Fruit fly (Drosophila melanogaster) whole organism, wandering third instar larva: ENCODE measurements around the gene CG31493.

Experiments used
- Abd-B ChIP-seq: fragments of >200 bp; optimal IDR thresholded peaks from 2 replicates; lab custom pipeline; 2017; ENCODE audit warnings: missing biosample characterization, missing genetic modification characterization
- CG9705 ChIP-seq: fragments of 200-800 bp; sonication (Bioruptor generic); optimal IDR thresholded peaks from 2 replicates; lab custom pipeline; 2018; ENCODE audit warnings: missing biosample characterization, mild to moderate bottlenecking, missing genetic modification characterization
- CrebA ChIP-seq: fragments of 200-800 bp; sonication (Bioruptor generic); optimal IDR thresholded peaks from 2 replicates; lab custom pipeline; 2016; ENCODE audit warnings: missing biosample characterization, mild to moderate bottlenecking, missing genetic modification characterization, borderline replicate concordance
- Dfd ChIP-seq: fragments of >200 bp; optimal IDR thresholded peaks from 2 replicates; lab custom pipeline; 2017; ENCODE audit warnings: missing biosample characterization, missing genetic modification characterization
- Dif ChIP-seq: fragments of 200-275, 200-300 bp; sonication (Bioruptor generic); optimal IDR thresholded peaks from 2 replicates; lab custom pipeline; 2018; ENCODE audit warnings: missing biosample characterization, missing genetic modification characterization; ENCODE audit not compliant: partially characterized antibody
- GATAd ChIP-seq: sonication (Bioruptor generic); optimal IDR thresholded peaks from 2 replicates; lab custom pipeline; 2016; ENCODE audit warnings: missing biosample characterization, missing genetic modification characterization
- HLH106 ChIP-seq: fragments of 200-800 bp; optimal IDR thresholded peaks from 3 replicates; lab custom pipeline; 2019; ENCODE audit warnings: missing biosample characterization, mild to moderate bottlenecking, missing genetic modification characterization, moderate library complexity
- Hnf4 ChIP-seq: fragments of 200-800 bp; sonication (Bioruptor generic); optimal IDR thresholded peaks from 2 replicates; lab custom pipeline; 2016; ENCODE audit warnings: missing biosample characterization, mild to moderate bottlenecking, missing genetic modification characterization
- Hr78 ChIP-seq: fragments of >200 bp; optimal IDR thresholded peaks from 2 replicates; lab custom pipeline; 2017; ENCODE audit warnings: missing biosample characterization, missing genetic modification characterization
- Hr83 ChIP-seq: fragments of 200-300 bp; sonication (Bioruptor generic); optimal IDR thresholded peaks from 2 replicates; lab custom pipeline; 2016; ENCODE audit warnings: missing biosample characterization, mild to moderate bottlenecking, missing genetic modification characterization, moderate library complexity; ENCODE audit not compliant: poor library complexity, severe bottlenecking
- Jra ChIP-seq: sonication (Bioruptor generic); optimal IDR thresholded peaks from 2 replicates; lab custom pipeline; 2016; ENCODE audit warnings: missing biosample characterization, missing genetic modification characterization
- Myc ChIP-seq: fragments of >200 bp; optimal IDR thresholded peaks from 2 replicates; lab custom pipeline; 2017
- N ChIP-seq: fragments of >200 bp; optimal IDR thresholded peaks from 2 replicates; lab custom pipeline; 2018; ENCODE audit warnings: missing biosample characterization, missing external identifiers, missing genetic modification characterization
- OdsH ChIP-seq: fragments of 200-800 bp; sonication (Bioruptor generic); optimal IDR thresholded peaks from 2 replicates; lab custom pipeline; 2016; ENCODE audit warnings: missing biosample characterization, mild to moderate bottlenecking, missing genetic modification characterization
- Rel ChIP-seq, 2 experiments: fragments of 200-800 bp; sonication (Bioruptor generic) in 1 of 2; optimal IDR thresholded peaks; 2 replicates in 1 of 2; 3 replicates in 1 of 2; lab custom pipeline; 2016 to 2019; ENCODE audit warnings: mild to moderate bottlenecking in 2 of 2, missing biosample characterization in 2 of 2, missing genetic modification characterization in 2 of 2, moderate library complexity in 1 of 2
- Sp1 ChIP-seq: fragments of 200-800 bp; sonication (Bioruptor generic); optimal IDR thresholded peaks from 3 replicates; lab custom pipeline; 2019; ENCODE audit warnings: missing biosample characterization, mild to moderate bottlenecking, missing genetic modification characterization, moderate library complexity
- br ChIP-seq: fragments of 200-800 bp; sonication (Bioruptor generic); optimal IDR thresholded peaks from 2 replicates; lab custom pipeline; 2016; ENCODE audit warnings: missing biosample characterization, missing genetic modification characterization
- brk ChIP-seq: fragments of 200-800 bp; sonication (Bioruptor generic); optimal IDR thresholded peaks from 2 replicates; lab custom pipeline; 2016; ENCODE audit warnings: missing biosample characterization, mild to moderate bottlenecking, missing genetic modification characterization
- dl ChIP-seq, 2 experiments: fragments of 175-275, 200-275 bp in 1 of 2; fragments of 200-275 bp in 1 of 2; sonication (Bioruptor generic); optimal IDR thresholded peaks; lab custom pipeline; 2018; ENCODE audit warnings: mild to moderate bottlenecking in 2 of 2, missing biosample characterization in 2 of 2, missing genetic modification characterization in 2 of 2, moderate library complexity in 2 of 2; ENCODE audit not compliant: partially characterized antibody in 2 of 2, insufficient read depth in 1 of 2
- dmrt93B ChIP-seq: fragments of 200-800 bp; sonication (Bioruptor generic); optimal IDR thresholded peaks from 2 replicates; lab custom pipeline; 2018; ENCODE audit warnings: missing biosample characterization, mild to moderate bottlenecking, missing genetic modification characterization
- dsf ChIP-seq: sonication (Bioruptor generic); optimal IDR thresholded peaks from 2 replicates; lab custom pipeline; 2016; ENCODE audit warnings: missing biosample characterization, missing genetic modification characterization, borderline replicate concordance
- ey ChIP-seq: fragments of 200-800 bp; sonication (Bioruptor generic); optimal IDR thresholded peaks from 2 replicates; lab custom pipeline; 2016; ENCODE audit warnings: missing biosample characterization, missing genetic modification characterization
- foxo ChIP-seq, 2 experiments: fragments of 200-800 bp; sonication (Bioruptor generic); optimal IDR thresholded peaks; 2 replicates in 1 of 2; 3 replicates in 1 of 2; lab custom pipeline; 2016 to 2017; ENCODE audit warnings: missing biosample characterization in 2 of 2, missing genetic modification characterization in 2 of 2
- fru ChIP-seq: fragments of 200-800 bp; sonication (Bioruptor generic); optimal IDR thresholded peaks from 3 replicates; lab custom pipeline; 2016; ENCODE audit warnings: missing biosample characterization, mild to moderate bottlenecking, missing genetic modification characterization
- h ChIP-seq: fragments of 200-800 bp; sonication (Bioruptor generic); optimal IDR thresholded peaks from 3 replicates; lab custom pipeline; 2016; ENCODE audit warnings: missing biosample characterization, mild to moderate bottlenecking, missing genetic modification characterization
- jim ChIP-seq: fragments of 175-275, 200-325 bp; sonication (Bioruptor generic); optimal IDR thresholded peaks from 2 replicates; lab custom pipeline; 2016; ENCODE audit warnings: missing biosample characterization, mild to moderate bottlenecking, missing genetic modification characterization
- lola ChIP-seq: fragments of >200 bp; optimal IDR thresholded peaks from 2 replicates; lab custom pipeline; 2017; ENCODE audit warnings: missing biosample characterization, missing genetic modification characterization
- pan ChIP-seq: fragments of >200 bp; optimal IDR thresholded peaks from 2 replicates; lab custom pipeline; 2017
- psq ChIP-seq: fragments of 200-800 bp; sonication (Bioruptor generic); optimal IDR thresholded peaks from 3 replicates; lab custom pipeline; 2017; ENCODE audit warnings: missing biosample characterization, mild to moderate bottlenecking, missing genetic modification characterization, moderate library complexity
- rgr ChIP-seq: fragments of 200-800 bp; sonication (Bioruptor generic); optimal IDR thresholded peaks from 3 replicates; lab custom pipeline; 2016; ENCODE audit warnings: missing biosample characterization, mild to moderate bottlenecking, missing genetic modification characterization
- sage ChIP-seq: fragments of 200-800 bp; sonication (Bioruptor generic); optimal IDR thresholded peaks from 2 replicates; lab custom pipeline; 2016; ENCODE audit warnings: missing biosample characterization, mild to moderate bottlenecking, missing genetic modification characterization
- sv ChIP-seq: fragments of 200-800 bp; sonication (Bioruptor generic); optimal IDR thresholded peaks from 3 replicates; lab custom pipeline; 2016; ENCODE audit warnings: missing biosample characterization, missing genetic modification characterization
- tai ChIP-seq: sonication (Bioruptor generic); optimal IDR thresholded peaks from 2 replicates; lab custom pipeline; 2016; ENCODE audit warnings: missing biosample characterization, missing genetic modification characterization
- woc ChIP-seq: sonication (Bioruptor generic); optimal IDR thresholded peaks from 2 replicates; lab custom pipeline; 2016; ENCODE audit warnings: missing biosample characterization, mild to moderate bottlenecking, missing genetic modification characterization

CG31493 gene

DNA sequence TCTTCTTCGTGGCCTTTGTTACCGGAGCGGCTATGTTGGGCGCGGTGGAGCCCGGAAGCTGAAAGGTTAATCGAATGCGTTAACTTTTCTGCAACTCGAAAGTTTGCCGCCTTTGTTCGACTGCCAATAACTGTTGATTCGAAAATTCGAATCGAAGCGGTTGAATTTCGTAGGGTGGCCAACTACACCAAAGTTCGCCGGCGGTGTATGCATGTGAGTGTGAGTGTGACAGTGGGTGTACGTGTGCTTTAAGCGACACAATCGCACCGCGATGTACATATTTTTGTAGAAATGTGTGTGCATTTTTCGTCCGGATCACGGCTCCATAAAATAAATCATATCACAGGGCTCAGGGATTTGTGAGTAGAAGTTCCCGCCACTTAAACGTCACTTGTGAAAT, 45.9 kb upstream of the CG31493 start:
- TF ChIP-seq Rel (GFP tag; optimal IDR thresholded peaks at IDR 0.05; lab: Kevin White, UChicago) (no peak), Rel (tag; optimal IDR thresholded peaks at IDR 0.05; lab: Kevin White, UChicago) (peak; percentile 44), Sp1 (GFP tag; lab: Kevin White, UChicago) (no peak), br (GFP tag; lab: Kevin White, UChicago) (no peak), Myc (lab: Kevin White, UChicago) (no peak), GATAd (GFP tag; lab: Kevin White, UChicago) (no peak)
- TF ChIP-seq, all 38 proteins: peak for 1

DNA sequence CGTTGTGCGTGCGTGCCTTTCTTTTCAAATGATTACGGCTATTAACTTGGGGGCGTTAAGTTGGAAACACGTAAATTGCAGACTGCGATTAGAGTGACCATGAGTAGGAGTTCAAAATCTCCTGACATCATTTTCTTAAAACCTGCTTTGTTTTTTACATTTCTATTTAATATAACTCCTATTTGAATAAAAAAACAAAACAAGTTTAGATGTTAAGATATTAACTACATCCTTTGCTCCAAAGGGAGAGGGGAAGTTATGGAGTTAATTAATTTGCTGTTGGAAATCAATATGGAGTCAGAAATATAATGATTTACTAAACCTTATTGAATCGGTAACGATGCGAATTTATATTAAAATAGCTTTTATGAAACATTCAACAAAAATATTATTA, 45.4 kb upstream of the CG31493 start, which contains the start of gene Tailor:
Gene Tailor, minus strand, starts transcription at position 101 of the 394 bp plus-strand sequence.
- TF ChIP-seq ey (GFP tag; lab: Kevin White, UChicago) (no peak), h (GFP tag; lab: Kevin White, UChicago) (no peak), dl (GFP tag; optimal IDR thresholded peaks at IDR 0.05; lab: Kevin White, UChicago; ENCODE audit: insufficient read depth in 1 of 2, partially characterized antibody in 2 of 2) (no peak), Jra (no peak), rgr (GFP tag; lab: Kevin White, UChicago) (no peak), dmrt93B (GFP tag; lab: Kevin White, UChicago) (no peak), CrebA (GFP tag; lab: Kevin White, UChicago) (no peak), Hr78 (no peak), Rel (GFP tag; optimal IDR thresholded peaks at IDR 0.05; lab: Kevin White, UChicago) (no peak), Rel (tag; optimal IDR thresholded peaks at IDR 0.05; lab: Kevin White, UChicago) (no peak), N (GFP tag; lab: Kevin White, UChicago) (no peak), Abd-B (GFP tag; lab: Kevin White, UChicago) (no peak), dsf (GFP tag; lab: Kevin White, UChicago) (no peak), sage (no peak), Dfd (GFP tag; lab: Kevin White, UChicago) (no peak), Dif (GFP tag; lab: Kevin White, UChicago) (no peak), tai (GFP tag; lab: Kevin White, UChicago) (no peak), br (GFP tag; lab: Kevin White, UChicago) (no peak)

DNA sequence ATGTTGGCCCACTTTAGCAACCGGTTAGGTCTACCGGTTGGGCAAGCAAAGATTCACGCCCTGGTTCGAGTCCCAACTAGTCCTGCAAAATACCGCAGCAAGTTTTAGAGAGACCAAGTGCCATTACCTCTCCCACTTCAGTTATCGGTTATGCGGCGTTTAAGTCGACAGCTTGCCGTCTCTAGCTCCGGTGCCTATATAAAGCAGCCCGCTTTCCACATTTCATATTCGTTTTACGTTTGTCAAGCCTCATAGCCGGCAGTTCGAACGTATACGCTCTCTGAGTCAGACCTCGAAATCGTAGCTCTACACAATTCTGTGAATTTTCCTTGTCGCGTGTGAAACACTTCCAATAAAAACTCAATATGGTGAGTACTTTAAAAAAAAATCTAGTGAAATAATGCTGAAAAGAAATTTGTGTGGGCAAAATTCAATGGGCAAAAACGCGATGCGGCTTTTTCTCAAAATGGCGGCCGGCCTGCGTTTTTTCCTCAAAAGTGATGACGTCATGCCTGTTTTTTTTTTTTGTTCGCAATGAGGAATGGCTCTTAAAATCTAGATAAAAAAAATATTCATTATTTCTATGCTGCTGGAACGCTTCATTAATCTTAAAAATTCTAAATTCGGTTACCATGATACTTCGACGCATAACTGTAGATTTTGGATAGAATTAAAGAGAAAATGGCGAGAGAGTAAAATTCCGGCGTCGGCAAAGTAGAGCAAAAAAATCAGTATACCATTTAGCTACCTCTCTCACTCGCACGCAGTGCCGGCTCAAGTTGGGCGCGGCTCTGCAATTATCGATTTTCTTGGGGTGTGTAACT, 44.8 kb upstream of the CG31493 start, which contains the start of gene alphaTub84B:
Gene alphaTub84B, plus strand, starts transcription at position 223 of the 824 bp plus-strand sequence.
- TF ChIP-seq sage (peak; percentile 55), CG9705 (no peak), dl (GFP tag; optimal IDR thresholded peaks at IDR 0.05; lab: Kevin White, UChicago; ENCODE audit: insufficient read depth in 1 of 2, partially characterized antibody in 2 of 2) (peak; percentile 9 to 27), HLH106 (peak; percentile 19), Myc (lab: Kevin White, UChicago) (peak; percentile 59), Dif (GFP tag; lab: Kevin White, UChicago) (peak; percentile 87), Sp1 (GFP tag; lab: Kevin White, UChicago) (peak; percentile 76), Rel (GFP tag; optimal IDR thresholded peaks at IDR 0.05; lab: Kevin White, UChicago) (no peak), Rel (tag; optimal IDR thresholded peaks at IDR 0.05; lab: Kevin White, UChicago) (peak; percentile 88), lola (GFP tag; lab: Kevin White, UChicago) (no peak), foxo (GFP tag; optimal IDR thresholded peaks at IDR 0.05; lab: Kevin White, UChicago) (peak in 1 of 2 experiments; percentile 71), psq (GFP tag; lab: Kevin White, UChicago) (peak; percentile 48), pan (no peak), Hnf4 (GFP tag; lab: Kevin White, UChicago) (peak; percentile 91), Abd-B (GFP tag; lab: Kevin White, UChicago) (no peak), h (GFP tag; lab: Kevin White, UChicago) (peak; percentile 86), woc (GFP tag; lab: Kevin White, UChicago) (peak; percentile 42), Hr83 (GFP tag; lab: Kevin White, UChicago) (peak; percentile 94), Jra (peak; percentile 86), tai (GFP tag; lab: Kevin White, UChicago) (no peak), OdsH (GFP tag; lab: Kevin White, UChicago) (peak; percentile 66), ey (GFP tag; lab: Kevin White, UChicago) (peak; percentile 29), br (GFP tag; lab: Kevin White, UChicago) (peak; percentile 78), brk (peak; percentile 21), fru (GFP tag; lab: Kevin White, UChicago) (peak; percentile 70), dsf (GFP tag; lab: Kevin White, UChicago) (no peak), Hr78 (no peak), rgr (GFP tag; lab: Kevin White, UChicago) (peak; percentile 74), jim (GFP tag; lab: Kevin White, UChicago) (peak; percentile 84), dmrt93B (GFP tag; lab: Kevin White, UChicago) (no peak), sv (GFP tag; lab: Kevin White, UChicago) (peak; percentile 52)
- TF ChIP-seq, all 38 proteins: peak for 22
